Worm (Caenorhabditis elegans) whole organism, dauer: ENCODE data around the gene abcf-2.
"Not testable (repeated sequence)": the region's sequence is repeated elsewhere in the genome, so short reads cannot be mapped to it uniquely, and the experiment has no call there.

Source experiments
- unc-62 ChIP-seq: sonication (generic microtip); optimal IDR thresholded peaks from 2 replicates; lab custom pipeline; 2017; ENCODE audit warnings: missing biosample characterization, missing genetic modification reagents, missing genetic modification characterization

The abcf-2 gene

DNA sequence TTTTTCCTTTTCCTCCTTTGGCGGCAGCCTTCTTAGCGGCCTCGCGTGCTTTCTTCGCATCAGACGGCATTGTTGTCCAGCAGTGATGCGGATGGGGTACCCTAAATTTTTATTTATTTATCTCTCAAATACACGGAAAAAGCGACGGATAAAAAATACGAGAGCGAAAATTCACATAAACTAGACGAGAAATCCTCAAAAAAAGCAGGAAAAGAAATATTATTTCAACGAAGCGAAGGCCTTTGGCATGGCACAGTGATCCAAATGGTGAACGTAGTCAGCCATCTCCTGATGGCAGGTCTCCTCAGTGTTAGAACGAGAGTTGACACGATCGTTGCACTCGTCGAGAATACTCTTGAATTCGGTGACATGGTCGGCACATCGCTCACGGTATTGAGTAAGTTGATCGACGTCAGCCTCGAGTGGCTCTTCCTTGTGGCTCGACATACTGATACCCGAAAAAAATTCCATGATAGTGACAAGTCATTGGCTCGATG lies at the start of gene abcf-2, which contains the start of gene T27E9.2:
Gene abcf-2 (minus strand): TSS at position 101 of the 497 bp plus-strand sequence.
Gene T27E9.2 (minus strand): TSS at position 447 of the 497 bp plus-strand sequence.
- no peak for TF ChIP-seq unc-62 (GFP tag; lab: Kevin White, UChicago)

DNA sequence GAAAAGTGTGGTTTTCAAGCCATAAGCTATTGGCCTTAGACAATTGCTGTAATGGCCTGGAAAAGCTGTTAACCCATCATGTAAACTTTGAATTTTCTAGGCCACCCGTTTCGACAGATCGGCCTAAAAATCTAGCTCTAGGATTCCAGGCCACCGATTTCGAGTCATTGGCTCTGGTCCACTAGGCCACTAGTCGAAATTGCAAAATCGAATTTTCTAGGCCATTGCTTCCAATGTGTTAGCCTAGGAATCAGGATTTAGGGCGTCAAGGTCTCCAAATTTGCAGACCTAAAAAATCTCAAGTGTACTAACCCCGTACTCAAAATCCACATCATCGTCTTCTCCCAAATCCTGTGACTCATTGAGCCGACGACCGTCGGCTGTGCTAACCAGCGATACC lies 48.7 kb upstream of the abcf-2 start:
- no peak for TF ChIP-seq unc-62 (GFP tag; lab: Kevin White, UChicago)

ce11 chrIII:13505718-13506117 lies 43.7 kb upstream of the abcf-2 start, which contains the start of gene T28A8.3:
Gene T28A8.3 (plus strand): TSS chrIII:13506018.
- TF ChIP-seq unc-62 (GFP tag; lab: Kevin White, UChicago): no peak

ce11 chrIII:13503379-13503778 lies 41.3 kb upstream of the abcf-2 start, which contains the start of gene T28A8.4:
Gene T28A8.4 (plus strand): TSS chrIII:13503679.
- no peak for TF ChIP-seq unc-62 (GFP tag; lab: Kevin White, UChicago)

- TF ChIP-seq unc-62 (GFP tag; lab: Kevin White, UChicago): no peak
Observed at ce11 chrIII:13502513-13502912, 40.5 kb upstream of the abcf-2 start, which contains the start of gene T28A8.8. Gene T28A8.8 (plus strand): TSS chrIII:13502813.

- TF ChIP-seq unc-62 (GFP tag; lab: Kevin White, UChicago): no peak
Observed at ce11 chrIII:13501599-13501998, 39.6 kb upstream of the abcf-2 start, which contains the start of gene T28A8.5. Gene T28A8.5 (plus strand): TSS chrIII:13501630.

DNA sequence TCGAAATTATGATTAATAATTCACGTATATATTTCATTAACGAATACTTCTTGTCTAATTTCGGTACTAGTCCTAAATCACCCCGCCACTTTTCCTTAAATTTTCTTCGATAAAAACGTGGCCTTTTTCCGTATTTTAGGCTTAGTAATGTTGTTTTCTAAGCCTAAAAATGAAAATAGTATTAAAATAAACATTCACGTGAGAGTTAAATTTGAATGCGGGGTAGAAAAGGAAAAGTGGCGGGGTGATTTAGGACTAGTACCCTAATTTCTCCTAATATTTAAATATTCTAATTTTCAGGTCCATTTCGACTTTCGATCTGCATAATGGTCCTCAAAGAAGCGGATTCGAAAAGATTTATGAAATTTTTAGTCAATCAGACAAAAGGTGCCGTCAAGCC lies 36.9 kb upstream of the abcf-2 start, which contains the start of gene T28A8.6:
Gene T28A8.6 (plus strand): TSS at position 301 of the 400 bp plus-strand sequence.
- TF ChIP-seq unc-62 (GFP tag; lab: Kevin White, UChicago): not testable (repeated sequence)

DNA sequence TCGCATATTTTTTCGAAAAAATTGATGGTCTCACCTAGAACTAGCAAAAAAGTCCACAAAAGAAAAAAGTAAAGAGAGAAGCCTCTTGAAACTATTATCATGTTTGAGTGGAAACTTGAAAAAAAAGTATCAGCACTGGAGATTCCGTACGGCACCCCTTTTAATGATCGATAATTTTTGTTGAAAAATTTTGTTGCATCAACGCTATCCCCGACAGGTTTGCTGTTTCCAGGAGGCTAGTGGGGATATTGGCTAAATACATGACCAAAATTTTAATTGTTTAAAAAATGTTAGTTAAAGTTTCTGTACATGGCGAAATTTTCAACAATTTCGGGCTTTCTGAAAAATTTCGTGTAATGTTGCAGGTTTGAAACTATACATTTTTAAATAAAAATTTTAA lies 33.5 kb upstream of the abcf-2 start, which contains the start of gene T28A8.2:
Gene T28A8.2 (minus strand): TSS at position 101 of the 400 bp plus-strand sequence.
- no peak for TF ChIP-seq unc-62 (GFP tag; lab: Kevin White, UChicago)

DNA sequence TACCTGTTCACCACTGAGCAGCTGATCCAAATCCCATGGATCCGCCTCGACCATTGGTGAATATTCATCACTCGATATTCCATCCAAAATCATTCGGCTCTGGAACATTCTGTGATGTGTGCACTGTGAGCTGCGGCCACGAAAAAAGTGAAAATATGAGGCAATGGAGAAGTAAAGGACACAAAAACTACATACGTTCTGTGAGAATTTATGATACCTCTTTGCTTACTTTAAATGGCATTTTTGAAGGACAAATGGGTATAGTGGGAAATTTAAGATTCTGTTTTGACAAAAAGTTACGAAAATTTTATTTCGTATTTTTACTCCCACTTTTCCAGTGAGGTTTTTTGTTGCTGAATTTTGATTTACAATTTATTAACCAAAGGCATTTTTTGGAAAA lies 30.3 kb upstream of the abcf-2 start, which contains the start of gene twk-40:
Gene twk-40 (minus strand): TSS at position 101 of the 400 bp plus-strand sequence.
- TF ChIP-seq unc-62 (GFP tag; lab: Kevin White, UChicago): no peak

DNA sequence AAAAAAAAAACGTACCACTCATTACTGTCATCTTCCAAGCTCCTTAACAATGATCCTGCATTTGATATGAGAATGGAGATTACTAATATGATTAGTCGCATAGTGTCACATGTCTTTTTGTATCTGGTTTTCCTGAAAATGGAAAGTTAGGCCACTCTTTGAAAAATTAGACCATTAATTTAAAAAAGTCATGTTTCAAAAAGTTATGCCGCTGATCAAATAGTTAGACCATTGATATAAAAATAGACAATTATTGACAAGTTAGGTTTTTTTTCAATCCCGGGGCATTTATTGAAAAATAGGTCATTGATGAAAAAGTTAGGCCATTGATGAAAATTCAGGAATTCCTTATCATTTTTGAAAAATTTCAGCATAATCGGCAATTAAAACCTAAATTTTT lies 22.0 kb upstream of the abcf-2 start, which contains the start of gene acc-4:
Gene acc-4 (minus strand): TSS at position 101 of the 400 bp plus-strand sequence.
- TF ChIP-seq unc-62 (GFP tag; lab: Kevin White, UChicago): no peak

- no peak for TF ChIP-seq unc-62 (GFP tag; lab: Kevin White, UChicago)
Observed at ce11 chrIII:13476682-13477081, 14.6 kb upstream of the abcf-2 start, which contains the start of gene T27E9.6. Gene T27E9.6 (minus strand): TSS chrIII:13476782.

- no peak for TF ChIP-seq unc-62 (GFP tag; lab: Kevin White, UChicago)
Observed at ce11 chrIII:13474482-13474881, 12.4 kb upstream of the abcf-2 start.

ce11 chrIII:13471504-13471903 lies 9.5 kb upstream of the abcf-2 start, which contains the start of gene pssy-2:
Gene pssy-2 (plus strand): TSS chrIII:13471804.
- TF ChIP-seq unc-62 (GFP tag; lab: Kevin White, UChicago): no peak

ce11 chrIII:13465918-13466592 lies 4.0 kb upstream of the abcf-2 start, which contains the start of gene cdk-5:
Gene cdk-5 (minus strand): TSS chrIII:13466342.
- no peak for TF ChIP-seq unc-62 (GFP tag; lab: Kevin White, UChicago)

- TF ChIP-seq unc-62 (GFP tag; lab: Kevin White, UChicago): no peak
Observed at ce11 chrIII:13464493-13465362, 2.7 kb upstream of the abcf-2 start, which contains the start of gene kel-3. Gene kel-3 (plus strand): TSS chrIII:13464820.
